Worm (Caenorhabditis elegans) whole organism, young adult: ENCODE results near the gene him-5.
A peak's percentile ranks its signal among the peaks of the same experiment; 100 is the strongest.

Experiments
- B0035.1 ChIP-seq: sonication (generic microtip); optimal IDR thresholded peaks from 2 replicates; lab custom pipeline; 2016; ENCODE audit warnings: missing genetic modification characterization, mild to moderate bottlenecking, missing compliant biosample characterization, missing genotype, missing genetic modification reagents
- T26A5.8 ChIP-seq: sonication (generic microtip); optimal IDR thresholded peaks from 2 replicates; lab custom pipeline; 2016; ENCODE audit warnings: missing genetic modification characterization, missing compliant biosample characterization
- Y67H2A.10 ChIP-seq: fragments of 200-800 bp; sonication (Bioruptor generic); conservative IDR thresholded peaks from 2 replicates; pipeline ENCODE4 v1.3.6; 2022; ENCODE audit warnings: missing genetic modification reagents, missing genetic modification characterization, missing compliant biosample characterization
- ZK185.1 ChIP-seq: sonication (generic microtip); optimal IDR thresholded peaks from 2 replicates; lab custom pipeline; 2016; ENCODE audit warnings: mild to moderate bottlenecking, missing genetic modification characterization, missing compliant biosample characterization; ENCODE audit not compliant: poor library complexity, severe bottlenecking
- aptf-2 ChIP-seq: fragments of 200-800 bp; sonication (Bioruptor generic); conservative IDR thresholded peaks from 2 replicates; pipeline ENCODE4 v1.3.6; 2022; ENCODE audit warnings: missing genetic modification reagents, missing genetic modification characterization, missing compliant biosample characterization
- attf-5 ChIP-seq: fragments of 200-800 bp; sonication (Bioruptor generic); optimal IDR thresholded peaks from 2 replicates; lab custom pipeline; 2018; ENCODE audit warnings: mild to moderate bottlenecking, missing genetic modification characterization, missing compliant biosample characterization
- die-1 ChIP-seq: sonication (generic microtip); optimal IDR thresholded peaks from 2 replicates; lab custom pipeline; 2016; ENCODE audit warnings: missing genotype, mild to moderate bottlenecking, missing genetic modification characterization, missing compliant biosample characterization
- ekl-4 ChIP-seq: fragments of 200-800 bp; sonication (Bioruptor generic); IDR thresholded peaks from 2 replicates; pipeline ENCODE4 v1.3.6; 2022; ENCODE audit warnings: missing genetic modification reagents, missing genetic modification characterization, missing compliant biosample characterization
- hlh-26 ChIP-seq: fragments of 200-800 bp; sonication (Bioruptor generic); conservative IDR thresholded peaks from 2 replicates; pipeline ENCODE4 v1.3.6; 2022; ENCODE audit warnings: missing genetic modification reagents, missing genetic modification characterization, missing compliant biosample characterization
- hmg-1.2 ChIP-seq: fragments of 200-800 bp; sonication (Bioruptor generic); IDR thresholded peaks from 2 replicates; pipeline ENCODE4 v1.3.6; 2022; ENCODE audit warnings: missing genetic modification reagents, missing genetic modification characterization, missing compliant biosample characterization
- hmg-20 ChIP-seq: fragments of 200-800 bp; sonication (Bioruptor generic); IDR thresholded peaks from 2 replicates; pipeline ENCODE4 v1.3.6; 2022; ENCODE audit warnings: missing genetic modification reagents, missing genetic modification characterization, missing compliant biosample characterization
- lag-1 ChIP-seq: fragments of 200-800 bp; sonication (Bioruptor generic); IDR thresholded peaks from 2 replicates; pipeline ENCODE4 v1.3.6; 2022; ENCODE audit warnings: missing genetic modification reagents, missing genetic modification characterization, missing compliant biosample characterization
- lin-35 ChIP-seq, 3 experiments: fragments of 150-350 bp in 2 of 3; sonication (generic microtip) in 1 of 3; optimal IDR thresholded peaks; 2 replicates each; lab custom pipeline; 2014 to 2018; ENCODE audit warnings: missing biosample characterization in 3 of 3, missing genetic modification characterization in 3 of 3, missing genetic modification reagents in 3 of 3
- lin-54 ChIP-seq: fragments of 200-800 bp; sonication (Bioruptor generic); optimal IDR thresholded peaks from 2 replicates; lab custom pipeline; 2018; ENCODE audit warnings: mild to moderate bottlenecking, missing genetic modification characterization, missing compliant biosample characterization
- lsy-27 ChIP-seq: sonication (generic microtip); optimal IDR thresholded peaks from 2 replicates; lab custom pipeline; 2017; ENCODE audit warnings: missing genetic modification characterization, mild to moderate bottlenecking, missing compliant biosample characterization, antibody characterized with exemption, missing genotype, borderline replicate concordance; ENCODE audit not compliant: insufficient read depth
- mes-4 ChIP-seq: sonication (generic microtip); optimal IDR thresholded peaks from 2 replicates; lab custom pipeline; 2016; ENCODE audit warnings: missing genotype, missing genetic modification characterization, missing compliant biosample characterization
- nfya-2 ChIP-seq: fragments of 200-800 bp; sonication (Bioruptor generic); IDR thresholded peaks from 2 replicates; pipeline ENCODE4 v1.3.6; 2022; ENCODE audit warnings: missing genetic modification reagents, missing genetic modification characterization, missing compliant biosample characterization
- nhr-120 ChIP-seq: fragments of 200-800 bp; sonication (Bioruptor generic); IDR thresholded peaks from 2 replicates; pipeline ENCODE4 v1.3.6; 2022; ENCODE audit warnings: missing genetic modification characterization, missing compliant biosample characterization
- rpc-1 ChIP-seq, 2 experiments: fragments of 150-350 bp in 1 of 2; sonication (generic microtip) in 1 of 2; optimal IDR thresholded peaks; 2 replicates each; lab custom pipeline; 2014 to 2018; ENCODE audit warnings: missing biosample characterization in 1 of 2, missing genetic modification characterization in 1 of 2, missing genetic modification reagents in 1 of 2, missing genotype in 1 of 2
- snpc-1.1 ChIP-seq: sonication (generic microtip); optimal IDR thresholded peaks from 2 replicates; lab custom pipeline; 2017; ENCODE audit warnings: missing genetic modification characterization, mild to moderate bottlenecking, missing compliant biosample characterization, antibody characterized with exemption, moderate library complexity, missing genotype, missing genetic modification reagents; ENCODE audit not compliant: insufficient read depth
- snpc-3.4 ChIP-seq: sonication (generic microtip); optimal IDR thresholded peaks from 2 replicates; lab custom pipeline; 2017; ENCODE audit warnings: missing genetic modification characterization, mild to moderate bottlenecking, missing compliant biosample characterization, antibody characterized with exemption, moderate library complexity, missing genotype, missing genetic modification reagents
- snpc-4 ChIP-seq, 5 experiments: fragments of 150-350 bp in 1 of 5; sonication (generic microtip) in 4 of 5; optimal IDR thresholded peaks; 2 replicates each; lab custom pipeline; 2014 to 2018; ENCODE audit warnings: missing genetic modification characterization in 5 of 5, missing biosample characterization in 3 of 5, antibody characterized with exemption in 2 of 5, mild to moderate bottlenecking in 2 of 5, missing compliant biosample characterization in 2 of 5, missing genotype in 2 of 5, moderate library complexity in 2 of 5, missing genetic modification reagents in 1 of 5
- sptf-2 ChIP-seq: fragments of 200-800 bp; sonication (Bioruptor generic); optimal IDR thresholded peaks from 2 replicates; lab custom pipeline; 2018; ENCODE audit warnings: mild to moderate bottlenecking, missing genetic modification characterization, missing compliant biosample characterization
- tbp1 ChIP-seq: fragments of 200-800 bp; sonication (Bioruptor generic); optimal IDR thresholded peaks from 2 replicates; lab custom pipeline; 2018; ENCODE audit warnings: mild to moderate bottlenecking, missing genetic modification characterization, missing compliant biosample characterization
- tbx-9 ChIP-seq: sonication (generic microtip); optimal IDR thresholded peaks from 2 replicates; lab custom pipeline; 2016; ENCODE audit warnings: borderline replicate concordance, missing genetic modification characterization, inconsistent platforms, missing compliant biosample characterization
- unc-130 ChIP-seq: sonication (generic microtip); optimal IDR thresholded peaks from 2 replicates; lab custom pipeline; 2016; ENCODE audit warnings: missing genetic modification reagents, missing genetic modification characterization, missing compliant biosample characterization
- unc-62 ChIP-seq: fragments of 150-350 bp; optimal IDR thresholded peaks from 2 replicates; lab custom pipeline; 2014; ENCODE audit warnings: missing biosample characterization, missing genetic modification reagents, missing genetic modification characterization
- xnd-1 ChIP-seq: sonication (generic microtip); optimal IDR thresholded peaks from 2 replicates; lab custom pipeline; 2016; ENCODE audit warnings: missing genotype, missing genetic modification reagents, missing genetic modification characterization, missing compliant biosample characterization
- zim-3 ChIP-seq: sonication (generic microtip); optimal IDR thresholded peaks from 2 replicates; lab custom pipeline; 2017; ENCODE audit warnings: mild to moderate bottlenecking, missing genetic modification characterization, moderate library complexity, missing compliant biosample characterization
- ztf-18 ChIP-seq: sonication (generic microtip); optimal IDR thresholded peaks from 2 replicates; lab custom pipeline; 2016; ENCODE audit warnings: missing genotype, mild to moderate bottlenecking, missing genetic modification characterization, missing compliant biosample characterization
- ztf-25 ChIP-seq: fragments of 200-800 bp; sonication (Bioruptor generic); IDR thresholded peaks from 2 replicates; pipeline ENCODE4 v1.3.6; 2022; ENCODE audit warnings: missing genetic modification reagents, missing genetic modification characterization, missing compliant biosample characterization
- ztf-26 ChIP-seq: sonication (generic microtip); optimal IDR thresholded peaks from 2 replicates; lab custom pipeline; 2017; ENCODE audit warnings: missing genetic modification characterization, missing compliant biosample characterization
- ztf-3 ChIP-seq: fragments of 200-800 bp; sonication (Bioruptor generic); optimal IDR thresholded peaks from 2 replicates; lab custom pipeline; 2018; ENCODE audit warnings: mild to moderate bottlenecking, missing genetic modification characterization, missing compliant biosample characterization
- ztf-6 ChIP-seq: fragments of 200-800 bp; sonication (Bioruptor generic); IDR thresholded peaks from 2 replicates; pipeline ENCODE4 v1.3.6; 2022; ENCODE audit warnings: missing genetic modification reagents, missing genetic modification characterization, missing compliant biosample characterization

him-5 gene

ce11 chrV:14092403-14092802 lies 2.2 kb downstream of the him-5 start, which contains the start of gene D1086.3 (continued):
- TF ChIP-seq snpc-1.1 (tag; lab: Kevin White, UChicago): peak; percentile 99
- TF ChIP-seq T26A5.8 (tag; lab: Kevin White, UChicago): no peak
- peak; percentile 35 for TF ChIP-seq ztf-18 (tag; lab: Kevin White, UChicago)

ce11 chrV:14093805-14094204 lies 3.6 kb downstream of the him-5 start, which contains the start of gene D1086.8:
Gene D1086.8 (plus strand): TSS chrV:14094105.
- TF ChIP-seq unc-130 (GFP tag; lab: Kevin White, UChicago): no peak
- TF ChIP-seq lin-54 (GFP tag; lab: Kevin White, UChicago): no peak
- TF ChIP-seq hmg-20: no peak
- TF ChIP-seq nhr-120 (GFP tag; lab: Robert Waterston, UW): no peak
- no peak for TF ChIP-seq attf-5
- no peak for TF ChIP-seq aptf-2
- no peak for TF ChIP-seq T26A5.8 (tag; lab: Kevin White, UChicago)
- TF ChIP-seq rpc-1 (optimal IDR thresholded peaks at IDR 0.05; lab: Kevin White, UChicago): no peak
- no peak for TF ChIP-seq rpc-1 (tag; optimal IDR thresholded peaks at IDR 0.05; lab: Kevin White, UChicago)
- no peak for TF ChIP-seq ztf-25
- no peak for TF ChIP-seq ztf-3 (GFP tag; lab: Kevin White, UChicago)
- no peak for TF ChIP-seq ZK185.1
- no peak for TF ChIP-seq snpc-3.4 (tag; lab: Kevin White, UChicago)
- TF ChIP-seq lag-1 (GFP tag; lab: Robert Waterston, UW): no peak
- no peak for TF ChIP-seq lsy-27 (tag; lab: Kevin White, UChicago)

- TF ChIP-seq zim-3 (no peak), snpc-1.1 (tag; lab: Kevin White, UChicago) (peak; percentile 59), hmg-1.2 (GFP tag; lab: Robert Waterston, UW) (peak; percentile 24; the same call in 1 of the 2 replicates), tbp1 (GFP tag; lab: Kevin White, UChicago) (peak; percentile 16), snpc-4 (GFP tag; optimal IDR thresholded peaks at IDR 0.05; lab: Kevin White, UChicago) (no peak), snpc-4 (tag; optimal IDR thresholded peaks at IDR 0.05; lab: Kevin White, UChicago) (peak in 2 of 4 experiments; percentile 36 to 70), die-1 (tag; lab: Kevin White, UChicago) (no peak)
Measured at ce11 chrV:14094546-14094945, 4.3 kb downstream of the him-5 start.

- TF ChIP-seq tbp1 (GFP tag; lab: Kevin White, UChicago) (no peak), B0035.1 (tag; lab: Kevin White, UChicago) (no peak)
- TF ChIP-seq, all 124 proteins: peak for 0
Measured at ce11 chrV:14094953-14095352, 4.7 kb downstream of the him-5 start.

ce11 chrV:14097358-14097757 lies 7.1 kb downstream of the him-5 start:
- no peak for TF ChIP-seq xnd-1 (tag; lab: Kevin White, UChicago)
- no peak for TF ChIP-seq unc-62 (GFP tag; lab: Kevin White, UChicago)
- TF ChIP-seq hlh-26 (GFP tag; lab: Robert Waterston, UW): no peak
- no peak for TF ChIP-seq ztf-26 (tag; lab: Kevin White, UChicago)
- peak; percentile 10 for TF ChIP-seq snpc-4 (GFP tag; optimal IDR thresholded peaks at IDR 0.05; lab: Kevin White, UChicago)
- peak in 2 of 4 experiments; percentile 77 to 79 for TF ChIP-seq snpc-4 (tag; optimal IDR thresholded peaks at IDR 0.05; lab: Kevin White, UChicago)
- no peak for TF ChIP-seq sptf-2 (GFP tag; lab: Kevin White, UChicago)
- no peak for TF ChIP-seq ztf-6 (GFP tag; lab: Robert Waterston, UW)
- no peak for TF ChIP-seq lin-35 (GFP tag; optimal IDR thresholded peaks at IDR 0.05; lab: Kevin White, UChicago)
- no peak for TF ChIP-seq unc-130 (GFP tag; lab: Kevin White, UChicago)
- TF ChIP-seq ekl-4 (GFP tag; lab: Robert Waterston, UW): no peak
- peak; percentile 78 for TF ChIP-seq snpc-1.1 (tag; lab: Kevin White, UChicago)
- TF ChIP-seq mes-4 (tag; lab: Kevin White, UChicago): no peak
- no peak for TF ChIP-seq tbx-9 (tag; lab: Kevin White, UChicago)
- TF ChIP-seq Y67H2A.10 (GFP tag; lab: Robert Waterston, UW): no peak
- no peak for TF ChIP-seq nfya-2
- no peak for TF ChIP-seq B0035.1 (tag; lab: Kevin White, UChicago)
